Fruit fly (Drosophila melanogaster) whole organism, embryonic: ENCODE measurements around the gene CG6066.

ENCODE experiments used
- ATbp ChIP-seq: fragments of 200-800 bp; sonication (Bioruptor generic); optimal IDR thresholded peaks from 2 replicates; lab custom pipeline; 2017; ENCODE audit warnings: missing biosample characterization, mild to moderate bottlenecking, missing genetic modification characterization, missing genetic modification reagents
- CG10267 ChIP-seq: fragments of 200-800 bp; sonication (Bioruptor generic); optimal IDR thresholded peaks from 2 replicates; lab custom pipeline; 2018; ENCODE audit warnings: missing biosample characterization, mild to moderate bottlenecking, missing genetic modification characterization, moderate library complexity
- CG11093 ChIP-seq: fragments of 200-800 bp; sonication (Bioruptor generic); IDR thresholded peaks from 3 replicates; pipeline ENCODE4 v1.3.6; 2022; ENCODE audit warnings: missing biosample characterization, missing genetic modification characterization
- CG11456 ChIP-seq: fragments of 200-800 bp; sonication (Bioruptor generic); IDR thresholded peaks from 3 replicates; pipeline ENCODE4 v1.3.6; 2022; ENCODE audit warnings: missing biosample characterization, missing genetic modification characterization
- CG12236 ChIP-seq: fragments of 200-800 bp; sonication (Bioruptor generic); optimal IDR thresholded peaks from 2 replicates; lab custom pipeline; 2016; ENCODE audit warnings: missing biosample characterization, missing genetic modification characterization
- CG12391 ChIP-seq: fragments of 200-800 bp; sonication (Bioruptor generic); optimal IDR thresholded peaks from 3 replicates; lab custom pipeline; 2018; ENCODE audit warnings: missing biosample characterization, mild to moderate bottlenecking, missing genetic modification characterization, moderate library complexity
- CG12659 ChIP-seq: fragments of 200-800 bp; sonication (Bioruptor generic); optimal IDR thresholded peaks from 3 replicates; lab custom pipeline; 2017; ENCODE audit warnings: mild to moderate bottlenecking, missing biosample characterization, missing genetic modification reagents, missing genetic modification characterization
- CG13624 ChIP-seq: fragments of 200-800 bp; sonication (Bioruptor generic); optimal IDR thresholded peaks from 2 replicates; lab custom pipeline; 2016; ENCODE audit warnings: missing biosample characterization, missing genetic modification characterization
- CG1529 ChIP-seq: fragments of 200-800 bp; sonication (Bioruptor generic); optimal IDR thresholded peaks from 3 replicates; lab custom pipeline; 2018; ENCODE audit warnings: missing biosample characterization, missing genetic modification characterization
- CG1602 ChIP-seq: fragments of 200-800 bp; sonication (Bioruptor generic); optimal IDR thresholded peaks from 3 replicates; lab custom pipeline; 2016; ENCODE audit warnings: missing biosample characterization, missing genetic modification characterization
- CG17912 ChIP-seq: fragments of 200-800 bp; sonication (Bioruptor generic); optimal IDR thresholded peaks from 2 replicates; lab custom pipeline; 2018; ENCODE audit warnings: missing biosample characterization, mild to moderate bottlenecking, missing genetic modification characterization
- CG18599 ChIP-seq: fragments of 200-800 bp; sonication (Bioruptor generic); optimal IDR thresholded peaks from 3 replicates; lab custom pipeline; 2017; ENCODE audit warnings: missing biosample characterization, missing genetic modification characterization, mild to moderate bottlenecking, moderate library complexity, missing genetic modification reagents
- CG30020 ChIP-seq: fragments of 200-800 bp; optimal IDR thresholded peaks from 2 replicates; lab custom pipeline; 2019; ENCODE audit warnings: missing biosample characterization, mild to moderate bottlenecking, missing genetic modification characterization, moderate library complexity
- CG31441 ChIP-seq: fragments of 200-800 bp; sonication (Bioruptor generic); IDR thresholded peaks from 2 replicates; pipeline ENCODE4 v1.3.6; 2022; ENCODE audit warnings: missing biosample characterization, missing genetic modification characterization
- CG4360 ChIP-seq: fragments of 200-800 bp; sonication (Bioruptor generic); IDR thresholded peaks from 2 replicates; pipeline ENCODE4 v1.3.6; 2022; ENCODE audit warnings: missing biosample characterization, missing genetic modification characterization
- CG6272 ChIP-seq: fragments of 200-800 bp; sonication (Bioruptor generic); IDR thresholded peaks from 2 replicates; pipeline ENCODE4 v1.3.6; 2022; ENCODE audit warnings: missing biosample characterization, missing genetic modification characterization
- CG8290 ChIP-seq, 3 experiments: fragments of 200-800 bp; sonication (Bioruptor generic); optimal IDR thresholded peaks; 2 replicates each; lab custom pipeline; 2016 to 2019; ENCODE audit warnings: missing biosample characterization in 3 of 3, missing genetic modification characterization in 3 of 3, mild to moderate bottlenecking in 2 of 3, moderate library complexity in 1 of 3
- CG8359 ChIP-seq: fragments of 200-800 bp; sonication (Bioruptor generic); optimal IDR thresholded peaks from 2 replicates; lab custom pipeline; 2017; ENCODE audit warnings: missing biosample characterization, mild to moderate bottlenecking, missing genetic modification characterization, borderline replicate concordance
- CG8388 ChIP-seq: fragments of 200-800 bp; sonication (Bioruptor generic); optimal IDR thresholded peaks from 2 replicates; lab custom pipeline; 2019; ENCODE audit warnings: missing biosample characterization, mild to moderate bottlenecking, missing genetic modification characterization, moderate library complexity
- CkIIα-i1 ChIP-seq: fragments of 200-800 bp; sonication (Bioruptor generic); IDR thresholded peaks from 2 replicates; pipeline ENCODE4 v1.3.6; 2022; ENCODE audit warnings: missing biosample characterization, missing genetic modification characterization
- Dfd ChIP-seq, 2 experiments: fragments of >200 bp; optimal IDR thresholded peaks; 2 replicates each; lab custom pipeline; 2017; ENCODE audit warnings: missing biosample characterization in 2 of 2, missing genetic modification characterization in 2 of 2
- Dp ChIP-seq: fragments of 200-800 bp; sonication (Bioruptor generic); optimal IDR thresholded peaks from 2 replicates; lab custom pipeline; 2018; ENCODE audit warnings: missing biosample characterization, mild to moderate bottlenecking, missing genetic modification characterization, moderate library complexity
- ERR ChIP-seq: fragments of 200-800 bp; sonication (Bioruptor generic); optimal IDR thresholded peaks from 2 replicates; lab custom pipeline; 2016; ENCODE audit warnings: missing biosample characterization, missing genetic modification characterization
- Elba2 ChIP-seq: fragments of 200-800 bp; sonication (Bioruptor generic); optimal IDR thresholded peaks from 3 replicates; lab custom pipeline; 2016; ENCODE audit warnings: missing biosample characterization, missing genetic modification characterization
- H2.0 ChIP-seq: fragments of 200-800 bp; sonication (Bioruptor generic); IDR thresholded peaks from 2 replicates; pipeline ENCODE4 v1.3.6; 2022; ENCODE audit warnings: missing biosample characterization, missing genetic modification characterization
- HLH54F ChIP-seq: fragments of 200-800 bp; sonication (Bioruptor generic); optimal IDR thresholded peaks from 3 replicates; lab custom pipeline; 2016; ENCODE audit warnings: missing biosample characterization, missing genetic modification characterization
- Hr78 ChIP-seq, 2 experiments: fragments of 200-800 bp in 1 of 2; fragments of >200 bp in 1 of 2; sonication (Bioruptor generic) in 1 of 2; optimal IDR thresholded peaks; 2 replicates each; lab custom pipeline; 2017 to 2019; ENCODE audit warnings: missing biosample characterization in 2 of 2, missing genetic modification characterization in 2 of 2, mild to moderate bottlenecking in 1 of 2, moderate library complexity in 1 of 2
- Pdp1 ChIP-seq, 2 experiments: fragments of 200-800 bp; sonication (Bioruptor generic); optimal IDR thresholded peaks; 3 replicates each; lab custom pipeline; 2016; ENCODE audit warnings: missing biosample characterization in 2 of 2, missing genetic modification characterization in 2 of 2, mild to moderate bottlenecking in 1 of 2, moderate library complexity in 1 of 2
- Rx ChIP-seq: fragments of 200-800 bp; sonication (Bioruptor generic); IDR thresholded peaks from 2 replicates; pipeline ENCODE4 v1.3.6; 2022; ENCODE audit warnings: missing biosample characterization, missing genetic modification characterization
- Sox100B ChIP-seq: fragments of 200-800 bp; sonication (Bioruptor generic); optimal IDR thresholded peaks from 3 replicates; lab custom pipeline; 2018; ENCODE audit warnings: missing biosample characterization, mild to moderate bottlenecking, missing genetic modification characterization
- TFAM ChIP-seq: fragments of 200-800 bp; sonication (Bioruptor generic); optimal IDR thresholded peaks from 2 replicates; lab custom pipeline; 2017; ENCODE audit warnings: missing biosample characterization, missing genetic modification characterization, inconsistent platforms
- YL-1 ChIP-seq: fragments of 200-800 bp; sonication (Bioruptor generic); optimal IDR thresholded peaks from 3 replicates; lab custom pipeline; 2017; ENCODE audit warnings: missing biosample characterization, mild to moderate bottlenecking, missing genetic modification characterization
- ac ChIP-seq: fragments of 200-800 bp; sonication (Bioruptor generic); optimal IDR thresholded peaks from 3 replicates; lab custom pipeline; 2017; ENCODE audit warnings: missing biosample characterization, mild to moderate bottlenecking, missing genetic modification characterization
- az2 ChIP-seq: fragments of 200-800 bp; sonication (Bioruptor generic); optimal IDR thresholded peaks from 3 replicates; lab custom pipeline; 2016; ENCODE audit warnings: missing biosample characterization, missing genetic modification characterization
- btn ChIP-seq: fragments of 200-800 bp; sonication (Bioruptor generic); optimal IDR thresholded peaks from 2 replicates; lab custom pipeline; 2016; ENCODE audit warnings: missing biosample characterization, missing genetic modification characterization
- cg ChIP-seq: fragments of 200-800 bp; sonication (Bioruptor generic); optimal IDR thresholded peaks from 3 replicates; lab custom pipeline; 2019; ENCODE audit warnings: missing biosample characterization, mild to moderate bottlenecking, missing genetic modification characterization, moderate library complexity
- fd64A ChIP-seq: fragments of 200-800 bp; sonication (Bioruptor generic); optimal IDR thresholded peaks from 3 replicates; lab custom pipeline; 2018; ENCODE audit warnings: missing biosample characterization, mild to moderate bottlenecking, missing genetic modification characterization
- gce ChIP-seq: fragments of 200-800 bp; sonication (Bioruptor generic); IDR thresholded peaks from 3 replicates; pipeline ENCODE4 v1.3.6; 2022; ENCODE audit warnings: missing biosample characterization, missing genetic modification characterization
- grau ChIP-seq: fragments of 200-800 bp; optimal IDR thresholded peaks from 3 replicates; lab custom pipeline; 2019; ENCODE audit warnings: missing biosample characterization, mild to moderate bottlenecking, missing genetic modification characterization, moderate library complexity
- her ChIP-seq: fragments of 200-800 bp; sonication (Bioruptor generic); optimal IDR thresholded peaks from 2 replicates; lab custom pipeline; 2016; ENCODE audit warnings: missing biosample characterization, missing genetic modification characterization
- ind ChIP-seq: fragments of 200-800 bp; sonication (Bioruptor generic); optimal IDR thresholded peaks from 3 replicates; lab custom pipeline; 2016; ENCODE audit warnings: missing biosample characterization, missing genetic modification characterization
- jing ChIP-seq: fragments of 200-800 bp; sonication (Bioruptor generic); optimal IDR thresholded peaks from 2 replicates; lab custom pipeline; 2018; ENCODE audit warnings: missing biosample characterization, mild to moderate bottlenecking, missing genetic modification characterization
- maf-S ChIP-seq: fragments of 200-800 bp; sonication (Bioruptor generic); optimal IDR thresholded peaks from 2 replicates; lab custom pipeline; 2016; ENCODE audit warnings: missing biosample characterization, missing genetic modification characterization
- nmo ChIP-seq: fragments of 200-800 bp; sonication (Bioruptor generic); optimal IDR thresholded peaks from 2 replicates; lab custom pipeline; 2018; ENCODE audit warnings: missing biosample characterization, mild to moderate bottlenecking, missing genetic modification characterization, moderate library complexity
- pfk ChIP-seq: fragments of 200-800 bp; sonication (Bioruptor generic); optimal IDR thresholded peaks from 2 replicates; lab custom pipeline; 2018; ENCODE audit warnings: missing biosample characterization, mild to moderate bottlenecking, missing genetic modification characterization, moderate library complexity
- ranshi ChIP-seq: fragments of 200-800 bp; sonication (Bioruptor generic); IDR thresholded peaks from 2 replicates; pipeline ENCODE4 v1.3.6; 2022; ENCODE audit warnings: missing biosample characterization, missing genetic modification characterization
- sim ChIP-seq: fragments of 200-800 bp; sonication (Bioruptor generic); IDR thresholded peaks from 2 replicates; pipeline ENCODE4 v1.3.6; 2022; ENCODE audit warnings: missing biosample characterization, missing genetic modification characterization
- slp2 ChIP-seq: fragments of 200-800 bp; sonication (Bioruptor generic); optimal IDR thresholded peaks from 2 replicates; lab custom pipeline; 2016; ENCODE audit warnings: missing biosample characterization, missing genetic modification characterization
- stwl ChIP-seq: fragments of 200-800 bp; sonication (Bioruptor generic); optimal IDR thresholded peaks from 3 replicates; lab custom pipeline; 2018; ENCODE audit warnings: missing biosample characterization, mild to moderate bottlenecking, missing genetic modification characterization, moderate library complexity
- toy ChIP-seq: fragments of 200-800 bp; sonication (Bioruptor generic); IDR thresholded peaks from 2 replicates; pipeline ENCODE4 v1.3.6; 2022; ENCODE audit warnings: missing biosample characterization, missing genetic modification characterization
- zen ChIP-seq: fragments of 200-800 bp; sonication (Bioruptor generic); optimal IDR thresholded peaks from 3 replicates; lab custom pipeline; 2018; ENCODE audit warnings: missing biosample characterization, mild to moderate bottlenecking, missing genetic modification characterization, moderate library complexity

CG6066 gene

dm6 chr3R:27137914-27138323 is 21.4 kb upstream of the CG6066 start (continued):
- no peak for TF ChIP-seq ERR (GFP tag; lab: Kevin White, UChicago)
- TF ChIP-seq zen (tag; lab: Kevin White, UChicago): peak; percentile 5
- no peak for TF ChIP-seq Elba2 (GFP tag; lab: Kevin White, UChicago)
- TF ChIP-seq Hr78 (GFP tag; optimal IDR thresholded peaks at IDR 0.05; lab: Kevin White, UChicago): peak in 1 of 2 experiments; percentile 68
- peak; percentile 52 for TF ChIP-seq CG12236 (GFP tag; lab: Kevin White, UChicago)
- no peak for TF ChIP-seq CG13624 (GFP tag; lab: Kevin White, UChicago)
- peak; percentile 27 for TF ChIP-seq YL-1
- peak; percentile 64 for TF ChIP-seq CG1529 (GFP tag; lab: Kevin White, UChicago)
- TF ChIP-seq CG10267 (tag; lab: Kevin White, UChicago): peak; percentile 10
- peak; percentile 36 for TF ChIP-seq CG8359 (GFP tag; lab: Kevin White, UChicago)
- TF ChIP-seq nmo (GFP tag; lab: Kevin White, UChicago): no peak
- peak; percentile 41 for TF ChIP-seq CG31441
- no peak for TF ChIP-seq Rx (GFP tag; lab: Robert Waterston, UW)
- TF ChIP-seq CG8290 (GFP tag; optimal IDR thresholded peaks at IDR 0.05; lab: Kevin White, UChicago): peak; percentile 26
- TF ChIP-seq CG8290 (tag; optimal IDR thresholded peaks at IDR 0.05; lab: Kevin White, UChicago): peak; percentile 25 to 38
- TF ChIP-seq ind: no peak
- peak; percentile 9 for TF ChIP-seq btn
- peak; percentile 62 for TF ChIP-seq Sox100B (GFP tag; lab: Kevin White, UChicago)
- peak; percentile 27 for TF ChIP-seq CG12391 (tag; lab: Kevin White, UChicago)
- no peak for TF ChIP-seq sim (GFP tag; lab: Robert Waterston, UW)
- TF ChIP-seq CG11456: no peak
- TF ChIP-seq maf-S (GFP tag; lab: Kevin White, UChicago): no peak
- TF ChIP-seq CG30020 (tag; lab: Kevin White, UChicago): no peak
- no peak for TF ChIP-seq toy (GFP tag; lab: Robert Waterston, UW)
- TF ChIP-seq slp2 (GFP tag; lab: Kevin White, UChicago): peak; percentile 22
- peak; percentile 80 for TF ChIP-seq cg (GFP tag; lab: Kevin White, UChicago)
- TF ChIP-seq jing: no peak
- TF ChIP-seq CG8388 (GFP tag; lab: Kevin White, UChicago): peak; percentile 6
- no peak for TF ChIP-seq Pdp1 (GFP tag; optimal IDR thresholded peaks at IDR 0.05; lab: Kevin White, UChicago)
- TF ChIP-seq Dfd (GFP tag; optimal IDR thresholded peaks at IDR 0.05; lab: Kevin White, UChicago): no peak
- peak; percentile 59 for TF ChIP-seq CG17912 (GFP tag; lab: Kevin White, UChicago)
- peak; percentile 16 for TF ChIP-seq CG1602 (GFP tag; lab: Kevin White, UChicago)
- TF ChIP-seq ac (GFP tag; lab: Kevin White, UChicago): no peak
- no peak for TF ChIP-seq grau (tag; lab: Kevin White, UChicago)
- no peak for TF ChIP-seq her (GFP tag; lab: Kevin White, UChicago)
- TF ChIP-seq fd64A (GFP tag; lab: Kevin White, UChicago): peak; percentile 71
- peak; percentile 11 for TF ChIP-seq CG12659 (GFP tag; lab: Kevin White, UChicago)
- TF ChIP-seq CG6272 (GFP tag; lab: Robert Waterston, UW): no peak
- no peak for TF ChIP-seq H2.0
- peak; percentile 35 for TF ChIP-seq CG18599 (GFP tag; lab: Kevin White, UChicago)
- TF ChIP-seq az2 (GFP tag; lab: Kevin White, UChicago): no peak
- TF ChIP-seq HLH54F (GFP tag; lab: Kevin White, UChicago): no peak
- no peak for TF ChIP-seq CkIIα-i1 (GFP tag; lab: Robert Waterston, UW)
- peak; percentile 10 for TF ChIP-seq TFAM (GFP tag; lab: Kevin White, UChicago)
- no peak for TF ChIP-seq gce (GFP tag; lab: Robert Waterston, UW)
- peak; percentile 91 for TF ChIP-seq ATbp (GFP tag; lab: Kevin White, UChicago)
- TF ChIP-seq pfk (GFP tag; lab: Kevin White, UChicago): no peak
- peak; percentile 91 for TF ChIP-seq CG4360
- no peak for TF ChIP-seq stwl (tag; lab: Kevin White, UChicago)
- TF ChIP-seq Dp (GFP tag; lab: Kevin White, UChicago): no peak
- TF ChIP-seq CG11093 (GFP tag; lab: Robert Waterston, UW): no peak
- TF ChIP-seq ranshi: no peak
